Fruit fly (Drosophila melanogaster) whole organism, wandering third instar larva: Measurements from ENCODE around the gene Cyp4g15.

Source experiments
- Abd-B ChIP-seq: fragments of >200 bp; optimal IDR thresholded peaks from 2 replicates; lab custom pipeline; 2017; ENCODE audit warnings: missing biosample characterization, missing genetic modification characterization
- CG32264 ChIP-seq: fragments of 200-800 bp; sonication (Bioruptor generic); optimal IDR thresholded peaks from 2 replicates; lab custom pipeline; 2016; ENCODE audit warnings: missing biosample characterization, missing genetic modification characterization
- CrebA ChIP-seq: fragments of 200-800 bp; sonication (Bioruptor generic); optimal IDR thresholded peaks from 2 replicates; lab custom pipeline; 2016; ENCODE audit warnings: missing biosample characterization, mild to moderate bottlenecking, missing genetic modification characterization, borderline replicate concordance
- Dfd ChIP-seq: fragments of >200 bp; optimal IDR thresholded peaks from 2 replicates; lab custom pipeline; 2017; ENCODE audit warnings: missing biosample characterization, missing genetic modification characterization
- Dif ChIP-seq: fragments of 200-275, 200-300 bp; sonication (Bioruptor generic); optimal IDR thresholded peaks from 2 replicates; lab custom pipeline; 2018; ENCODE audit warnings: missing biosample characterization, missing genetic modification characterization; ENCODE audit not compliant: partially characterized antibody
- GATAd ChIP-seq: sonication (Bioruptor generic); optimal IDR thresholded peaks from 2 replicates; lab custom pipeline; 2016; ENCODE audit warnings: missing biosample characterization, missing genetic modification characterization
- HLH106 ChIP-seq: fragments of 200-800 bp; optimal IDR thresholded peaks from 3 replicates; lab custom pipeline; 2019; ENCODE audit warnings: missing biosample characterization, mild to moderate bottlenecking, missing genetic modification characterization, moderate library complexity
- Hnf4 ChIP-seq: fragments of 200-800 bp; sonication (Bioruptor generic); optimal IDR thresholded peaks from 2 replicates; lab custom pipeline; 2016; ENCODE audit warnings: missing biosample characterization, mild to moderate bottlenecking, missing genetic modification characterization
- Hr83 ChIP-seq: fragments of 200-300 bp; sonication (Bioruptor generic); optimal IDR thresholded peaks from 2 replicates; lab custom pipeline; 2016; ENCODE audit warnings: missing biosample characterization, mild to moderate bottlenecking, missing genetic modification characterization, moderate library complexity; ENCODE audit not compliant: poor library complexity, severe bottlenecking
- Jra ChIP-seq: sonication (Bioruptor generic); optimal IDR thresholded peaks from 2 replicates; lab custom pipeline; 2016; ENCODE audit warnings: missing biosample characterization, missing genetic modification characterization
- Mio ChIP-seq: sonication (Bioruptor generic); optimal IDR thresholded peaks from 2 replicates; lab custom pipeline; 2016; ENCODE audit warnings: missing biosample characterization, missing genetic modification characterization
- Myc ChIP-seq: fragments of >200 bp; optimal IDR thresholded peaks from 2 replicates; lab custom pipeline; 2017
- OdsH ChIP-seq: fragments of 200-800 bp; sonication (Bioruptor generic); optimal IDR thresholded peaks from 2 replicates; lab custom pipeline; 2016; ENCODE audit warnings: missing biosample characterization, mild to moderate bottlenecking, missing genetic modification characterization
- Rel ChIP-seq, 2 experiments: fragments of 200-800 bp; sonication (Bioruptor generic) in 1 of 2; optimal IDR thresholded peaks; 2 replicates in 1 of 2; 3 replicates in 1 of 2; lab custom pipeline; 2016 to 2019; ENCODE audit warnings: mild to moderate bottlenecking in 2 of 2, missing biosample characterization in 2 of 2, missing genetic modification characterization in 2 of 2, moderate library complexity in 1 of 2
- Sp1 ChIP-seq: fragments of 200-800 bp; sonication (Bioruptor generic); optimal IDR thresholded peaks from 3 replicates; lab custom pipeline; 2019; ENCODE audit warnings: missing biosample characterization, mild to moderate bottlenecking, missing genetic modification characterization, moderate library complexity
- br ChIP-seq: fragments of 200-800 bp; sonication (Bioruptor generic); optimal IDR thresholded peaks from 2 replicates; lab custom pipeline; 2016; ENCODE audit warnings: missing biosample characterization, missing genetic modification characterization
- dl ChIP-seq, 2 experiments: fragments of 175-275, 200-275 bp in 1 of 2; fragments of 200-275 bp in 1 of 2; sonication (Bioruptor generic); optimal IDR thresholded peaks; lab custom pipeline; 2018; ENCODE audit warnings: mild to moderate bottlenecking in 2 of 2, missing biosample characterization in 2 of 2, missing genetic modification characterization in 2 of 2, moderate library complexity in 2 of 2; ENCODE audit not compliant: partially characterized antibody in 2 of 2, insufficient read depth in 1 of 2
- dmrt93B ChIP-seq: fragments of 200-800 bp; sonication (Bioruptor generic); optimal IDR thresholded peaks from 2 replicates; lab custom pipeline; 2018; ENCODE audit warnings: missing biosample characterization, mild to moderate bottlenecking, missing genetic modification characterization
- ey ChIP-seq: fragments of 200-800 bp; sonication (Bioruptor generic); optimal IDR thresholded peaks from 2 replicates; lab custom pipeline; 2016; ENCODE audit warnings: missing biosample characterization, missing genetic modification characterization
- foxo ChIP-seq, 2 experiments: fragments of 200-800 bp; sonication (Bioruptor generic); optimal IDR thresholded peaks; 2 replicates in 1 of 2; 3 replicates in 1 of 2; lab custom pipeline; 2016 to 2017; ENCODE audit warnings: missing biosample characterization in 2 of 2, missing genetic modification characterization in 2 of 2
- fru ChIP-seq: fragments of 200-800 bp; sonication (Bioruptor generic); optimal IDR thresholded peaks from 3 replicates; lab custom pipeline; 2016; ENCODE audit warnings: missing biosample characterization, mild to moderate bottlenecking, missing genetic modification characterization
- h ChIP-seq: fragments of 200-800 bp; sonication (Bioruptor generic); optimal IDR thresholded peaks from 3 replicates; lab custom pipeline; 2016; ENCODE audit warnings: missing biosample characterization, mild to moderate bottlenecking, missing genetic modification characterization
- jim ChIP-seq: fragments of 175-275, 200-325 bp; sonication (Bioruptor generic); optimal IDR thresholded peaks from 2 replicates; lab custom pipeline; 2016; ENCODE audit warnings: missing biosample characterization, mild to moderate bottlenecking, missing genetic modification characterization
- lola ChIP-seq: fragments of >200 bp; optimal IDR thresholded peaks from 2 replicates; lab custom pipeline; 2017; ENCODE audit warnings: missing biosample characterization, missing genetic modification characterization
- pan ChIP-seq: fragments of >200 bp; optimal IDR thresholded peaks from 2 replicates; lab custom pipeline; 2017
- psq ChIP-seq: fragments of 200-800 bp; sonication (Bioruptor generic); optimal IDR thresholded peaks from 3 replicates; lab custom pipeline; 2017; ENCODE audit warnings: missing biosample characterization, mild to moderate bottlenecking, missing genetic modification characterization, moderate library complexity
- rgr ChIP-seq: fragments of 200-800 bp; sonication (Bioruptor generic); optimal IDR thresholded peaks from 3 replicates; lab custom pipeline; 2016; ENCODE audit warnings: missing biosample characterization, mild to moderate bottlenecking, missing genetic modification characterization
- sage ChIP-seq: fragments of 200-800 bp; sonication (Bioruptor generic); optimal IDR thresholded peaks from 2 replicates; lab custom pipeline; 2016; ENCODE audit warnings: missing biosample characterization, mild to moderate bottlenecking, missing genetic modification characterization
- sv ChIP-seq: fragments of 200-800 bp; sonication (Bioruptor generic); optimal IDR thresholded peaks from 3 replicates; lab custom pipeline; 2016; ENCODE audit warnings: missing biosample characterization, missing genetic modification characterization
- tai ChIP-seq: sonication (Bioruptor generic); optimal IDR thresholded peaks from 2 replicates; lab custom pipeline; 2016; ENCODE audit warnings: missing biosample characterization, missing genetic modification characterization
- usp ChIP-seq: fragments of >200 bp; optimal IDR thresholded peaks from 2 replicates; lab custom pipeline; 2017; ENCODE audit warnings: missing biosample characterization, missing genetic modification characterization
- woc ChIP-seq: sonication (Bioruptor generic); optimal IDR thresholded peaks from 2 replicates; lab custom pipeline; 2016; ENCODE audit warnings: missing biosample characterization, mild to moderate bottlenecking, missing genetic modification characterization

The Cyp4g15 gene

dm6 chrX:11499454-11499853, 22.6 kb downstream of the Cyp4g15 start:
- TF ChIP-seq dl (GFP tag; optimal IDR thresholded peaks at IDR 0.05; lab: Kevin White, UChicago; ENCODE audit: insufficient read depth in 1 of 2, partially characterized antibody in 2 of 2) (no peak), h (GFP tag; lab: Kevin White, UChicago) (peak; percentile 78), br (GFP tag; lab: Kevin White, UChicago) (peak; percentile 65), sage (GFP tag; lab: Kevin White, UChicago) (no peak), fru (GFP tag; lab: Kevin White, UChicago) (peak; percentile 79), sv (GFP tag; lab: Kevin White, UChicago) (no peak), Myc (no peak), dmrt93B (GFP tag; lab: Kevin White, UChicago) (peak; percentile 51), Hr83 (GFP tag; lab: Kevin White, UChicago) (peak; percentile 66), rgr (peak; percentile 65), ey (GFP tag; lab: Kevin White, UChicago) (peak; percentile 77), Sp1 (GFP tag; lab: Kevin White, UChicago) (peak; percentile 54), woc (peak; percentile 58), jim (no peak), tai (GFP tag; lab: Kevin White, UChicago) (peak; percentile 47), pan (lab: Kevin White, UChicago) (no peak), Rel (GFP tag; optimal IDR thresholded peaks at IDR 0.05; lab: Kevin White, UChicago) (no peak), Rel (tag; optimal IDR thresholded peaks at IDR 0.05; lab: Kevin White, UChicago) (peak; percentile 25), HLH106 (tag; lab: Kevin White, UChicago) (peak; percentile 65), OdsH (GFP tag; lab: Kevin White, UChicago) (peak; percentile 42), usp (no peak), CG32264 (GFP tag; lab: Kevin White, UChicago) (peak; percentile 42), Hnf4 (GFP tag; lab: Kevin White, UChicago) (peak; percentile 76), lola (GFP tag; lab: Kevin White, UChicago) (no peak), psq (GFP tag; lab: Kevin White, UChicago) (peak; percentile 59), Mio (GFP tag; lab: Kevin White, UChicago) (peak; percentile 28), CrebA (no peak), Dif (GFP tag; lab: Kevin White, UChicago) (no peak), foxo (GFP tag; optimal IDR thresholded peaks at IDR 0.05; lab: Kevin White, UChicago) (peak in 1 of 2 experiments; percentile 82), GATAd (GFP tag; lab: Kevin White, UChicago) (no peak)

dm6 chrX:11500284-11500683, 23.4 kb downstream of the Cyp4g15 start:
- TF ChIP-seq Rel (GFP tag; optimal IDR thresholded peaks at IDR 0.05; lab: Kevin White, UChicago) = no peak
- TF ChIP-seq Rel (tag; optimal IDR thresholded peaks at IDR 0.05; lab: Kevin White, UChicago) = peak; percentile 13
- TF ChIP-seq CrebA = no peak

dm6 chrX:11501221-11501961, 24.5 kb downstream of the Cyp4g15 start:
- TF ChIP-seq h (GFP tag; lab: Kevin White, UChicago) = peak; percentile 37
- TF ChIP-seq Sp1 (GFP tag; lab: Kevin White, UChicago) = no peak
- TF ChIP-seq pan (lab: Kevin White, UChicago) = no peak
- no peak for TF ChIP-seq Dif (GFP tag; lab: Kevin White, UChicago)
- no peak for TF ChIP-seq Hnf4 (GFP tag; lab: Kevin White, UChicago)
- no peak for TF ChIP-seq Dfd
- no peak for TF ChIP-seq Abd-B (GFP tag; lab: Kevin White, UChicago)
- TF ChIP-seq usp = no peak
- TF ChIP-seq Jra (GFP tag; lab: Kevin White, UChicago) = no peak
- no peak for TF ChIP-seq Rel (GFP tag; optimal IDR thresholded peaks at IDR 0.05; lab: Kevin White, UChicago)
- peak; percentile 88 for TF ChIP-seq Rel (tag; optimal IDR thresholded peaks at IDR 0.05; lab: Kevin White, UChicago)
- TF ChIP-seq foxo (GFP tag; optimal IDR thresholded peaks at IDR 0.05; lab: Kevin White, UChicago) = peak in 1 of 2 experiments; percentile 30
- TF ChIP-seq sv (GFP tag; lab: Kevin White, UChicago) = no peak
- peak; percentile 7 for TF ChIP-seq rgr
- TF ChIP-seq HLH106 (tag; lab: Kevin White, UChicago) = peak; percentile 16
- TF ChIP-seq fru (GFP tag; lab: Kevin White, UChicago) = peak; percentile 18
- TF ChIP-seq psq (GFP tag; lab: Kevin White, UChicago) = peak; percentile 13
